Worm (Caenorhabditis elegans): ENCODE measurements around the gene F39E9.14.

ce11 chrII:3337039-3337438, 46.6 kb upstream of the F39E9.14 start, which contains the start of gene F14D2.19:
- TF ChIP-seq W03F9.2 (tag; optimal IDR thresholded peaks at IDR 0.05) = no peak
- TF ChIP-seq him-1 (tag; optimal IDR thresholded peaks at IDR 0.05) = no peak
- TF ChIP-seq dao-5 (tag; optimal IDR thresholded peaks at IDR 0.05) = no peak
